Worm (Caenorhabditis elegans) whole organism, L1 larva: ENCODE measurements around the gene sqd-1.

Experiments used
- C34B4.2 ChIP-seq: sonication (generic microtip); optimal IDR thresholded peaks from 2 replicates; lab custom pipeline; 2017; ENCODE audit warnings: mild to moderate bottlenecking, missing genetic modification characterization, missing compliant biosample characterization
- dpl-1 ChIP-seq, 3 experiments: fragments of 150-350 bp in 2 of 3; sonication (generic microtip) in 1 of 3; optimal IDR thresholded peaks; 2 replicates each; lab custom pipeline; 2014 to 2017; ENCODE audit warnings: missing biosample characterization in 3 of 3, missing genetic modification characterization in 3 of 3, missing genetic modification reagents in 3 of 3
- efl-1 ChIP-seq, 4 experiments: fragments of 150-350 bp; optimal IDR thresholded peaks in 3 of 4; peaks in 1 of 4; 1 replicate in 1 of 4; 2 replicates in 3 of 4; lab custom pipeline; 2014; ENCODE audit warnings: missing biosample characterization in 2 of 4, missing genetic modification characterization in 2 of 4, missing genetic modification reagents in 2 of 4
- nhr-77 ChIP-seq: fragments of 150-350 bp; optimal IDR thresholded peaks from 2 replicates; lab custom pipeline; 2014; ENCODE audit warnings: missing biosample characterization, missing genetic modification characterization
- nhr-90 ChIP-seq: sonication (generic microtip); optimal IDR thresholded peaks from 2 replicates; lab custom pipeline; 2016; ENCODE audit warnings: mild to moderate bottlenecking, missing genetic modification characterization, missing compliant biosample characterization; ENCODE audit not compliant: poor library complexity
- rnt-1 ChIP-seq: sonication (generic microtip); optimal IDR thresholded peaks from 2 replicates; lab custom pipeline; 2016; ENCODE audit warnings: mild to moderate bottlenecking, missing genetic modification characterization, moderate library complexity, missing compliant biosample characterization
- unc-62 ChIP-seq: fragments of 150-350 bp; optimal IDR thresholded peaks from 2 replicates; lab custom pipeline; 2014; ENCODE audit warnings: missing biosample characterization, missing genetic modification reagents, missing genetic modification characterization
- unc-98 ChIP-seq: fragments of 200-800 bp; sonication (Bioruptor generic); IDR thresholded peaks from 2 replicates; pipeline ENCODE4 v1.3.6; 2022; ENCODE audit warnings: missing genetic modification characterization, missing compliant biosample characterization

sqd-1 gene

DNA sequence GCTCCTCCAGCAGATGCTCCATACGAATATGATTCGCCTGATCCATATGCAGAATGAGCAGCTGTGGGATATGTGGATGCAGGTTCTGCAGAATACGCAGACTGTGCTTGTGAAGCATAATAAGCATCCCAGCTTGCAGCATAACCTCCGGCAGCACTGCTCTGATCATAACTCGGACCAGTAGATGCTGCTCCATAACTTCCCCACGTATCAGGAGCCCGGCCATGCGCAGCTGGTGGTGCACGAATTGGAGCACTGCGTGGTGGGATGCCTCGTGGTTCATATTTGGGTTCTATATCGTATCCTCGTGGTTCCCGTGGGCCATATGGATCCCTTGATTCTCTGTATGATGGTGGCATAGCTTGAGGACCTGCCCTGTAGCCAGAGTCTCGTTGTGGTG lies 49.7 kb downstream of the sqd-1 start:
- no peak for TF ChIP-seq unc-62 (GFP tag; lab: Kevin White, UChicago)
- TF ChIP-seq nhr-90 = no peak
- TF ChIP-seq unc-98 (GFP tag; lab: Robert Waterston, UW) = no peak
- no peak for TF ChIP-seq C34B4.2
- no peak for TF ChIP-seq nhr-77
- no peak for TF ChIP-seq rnt-1 (tag; lab: Kevin White, UChicago)
- no peak for TF ChIP-seq dpl-1 (GFP tag; optimal IDR thresholded peaks at IDR 0.05; lab: Kevin White, UChicago)
- TF ChIP-seq efl-1 (optimal IDR thresholded peaks at IDR 0.05; lab: Kevin White, UChicago) = no peak
- peak in 1 of 2 experiments; percentile 8 for TF ChIP-seq efl-1 (GFP tag; optimal IDR thresholded peaks at IDR 0.05 in 1 of 2; lab: Kevin White, UChicago)
